Worm (Caenorhabditis elegans): ENCODE measurements around the gene cut-2.
A peak's percentile ranks its signal among the peaks of the same experiment; 100 is the strongest.

cut-2 gene

DNA sequence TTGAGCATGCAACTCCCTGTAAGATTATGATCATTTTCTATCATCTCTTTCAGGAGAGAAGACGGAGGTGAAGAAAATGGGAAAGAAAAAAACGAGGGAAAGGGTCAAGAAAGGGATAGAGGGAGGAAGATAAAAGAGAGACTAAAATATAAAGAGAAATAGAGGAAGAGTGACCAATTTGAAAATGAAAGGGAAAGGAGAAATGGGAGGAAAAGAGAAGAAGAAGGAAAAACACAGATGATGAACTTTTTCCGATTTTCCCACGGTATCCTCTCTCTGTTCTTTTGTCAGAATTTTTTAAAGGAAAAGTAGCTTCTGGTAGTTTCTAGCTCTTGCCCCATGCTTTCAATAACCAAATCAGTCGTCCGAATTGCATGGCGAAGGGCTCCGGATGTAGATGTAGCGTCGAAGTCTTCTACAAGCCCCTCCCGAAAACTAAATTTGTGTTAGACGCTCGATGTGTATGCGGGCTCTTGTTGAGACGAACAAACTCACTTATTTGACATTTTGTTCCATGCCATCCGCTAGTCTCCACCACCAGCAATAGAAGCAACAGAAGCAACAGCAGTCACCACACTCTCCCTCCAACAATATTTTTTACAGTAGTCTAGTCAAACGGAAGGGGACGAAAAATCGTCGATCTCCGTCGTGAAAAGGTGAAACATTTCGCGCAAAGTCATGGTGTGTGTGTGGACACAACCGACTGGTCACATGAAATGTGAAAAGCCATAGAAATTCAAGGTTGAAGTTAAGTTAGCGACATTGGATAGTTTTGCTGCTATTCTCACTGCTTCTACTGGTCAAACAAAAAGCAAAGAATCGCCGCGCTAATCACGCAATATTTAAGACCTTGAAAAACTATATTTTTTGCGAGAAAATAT lies 23.1 kb upstream of the cut-2 start, which contains the start of gene somi-1:
Gene somi-1, minus strand, starts transcription at position 18 of the 881 bp plus-strand sequence.
- peak; percentile 45 for TF ChIP-seq nhr-43 (tag; optimal IDR thresholded peaks at IDR 0.05; ENCODE audit: poor library complexity, severe bottlenecking)
- TF ChIP-seq snpc-4 (tag; optimal IDR thresholded peaks at IDR 0.05), result no peak
- TF ChIP-seq nhr-25 (tag; optimal IDR thresholded peaks at IDR 0.05), result peak; percentile 69
- TF ChIP-seq mml-1 (tag; optimal IDR thresholded peaks at IDR 0.05), result no peak
- peak; percentile 36 for TF ChIP-seq lin-39 (tag; optimal IDR thresholded peaks at IDR 0.05)
- peak; percentile 26 for TF ChIP-seq fkh-10 (GFP tag; optimal IDR thresholded peaks at IDR 0.05)
- TF ChIP-seq ama-1 (optimal IDR thresholded peaks at IDR 0.05), result peak; percentile 54
- TF ChIP-seq jun-1 (tag; optimal IDR thresholded peaks at IDR 0.05), result peak; percentile 1
- TF ChIP-seq nhr-23 (tag; optimal IDR thresholded peaks at IDR 0.05), result peak; percentile 51

DNA sequence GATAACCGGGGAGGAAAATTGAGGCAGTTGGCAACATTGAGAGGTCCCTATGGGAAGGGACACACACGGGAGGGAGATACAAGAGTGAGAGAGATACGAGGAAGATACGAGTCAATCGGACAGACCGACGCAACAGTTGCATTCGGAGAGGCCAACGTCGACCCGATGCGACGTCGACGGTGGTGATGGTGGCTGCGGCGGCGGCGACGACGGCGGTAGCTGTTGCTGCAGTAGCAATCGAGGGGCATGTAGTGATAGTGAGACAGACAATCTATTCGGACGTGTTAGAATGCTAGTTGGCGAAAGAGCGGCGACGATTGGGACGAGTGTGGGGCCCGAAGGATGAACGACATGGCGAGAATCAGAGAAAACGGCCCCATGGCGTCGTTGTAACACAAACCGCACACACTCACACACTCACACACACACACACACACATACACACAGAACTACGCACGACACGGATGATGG lies 21.4 kb upstream of the cut-2 start:
- peak; percentile 17 for TF ChIP-seq lin-39 (tag; optimal IDR thresholded peaks at IDR 0.05)
- TF ChIP-seq nhr-23 (tag; optimal IDR thresholded peaks at IDR 0.05), result peak; percentile 33
- TF ChIP-seq elt-3 (tag; optimal IDR thresholded peaks at IDR 0.05), result no peak
- no peak for TF ChIP-seq lin-15B (tag; optimal IDR thresholded peaks at IDR 0.05)
- TF ChIP-seq ceh-28 (tag; optimal IDR thresholded peaks at IDR 0.05), result peak; percentile 2
- TF ChIP-seq lsy-12 (tag; optimal IDR thresholded peaks at IDR 0.05), result peak; percentile 8
- peak; percentile 45 for TF ChIP-seq nfya-1 (tag; optimal IDR thresholded peaks at IDR 0.05; ENCODE audit: insufficient read depth)

DNA sequence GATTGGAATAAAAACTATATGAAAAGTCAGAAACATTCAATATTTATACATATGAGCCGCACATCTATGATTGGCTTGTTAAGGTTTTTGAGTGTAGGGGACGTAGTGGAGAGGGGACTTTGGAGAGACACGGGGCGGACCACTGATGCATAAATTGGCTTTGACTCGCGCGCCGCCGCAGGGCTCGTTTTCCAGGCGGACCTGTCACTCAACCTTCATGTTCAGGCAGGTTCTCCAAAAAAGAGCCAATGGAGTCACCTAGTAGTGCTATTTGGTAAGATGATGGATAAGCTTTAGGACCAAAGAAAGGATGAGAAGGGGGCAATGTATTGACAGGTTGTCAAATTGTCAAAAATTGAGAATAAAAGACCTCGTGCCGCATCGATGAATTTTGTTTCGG lies 19.8 kb upstream of the cut-2 start:
- TF ChIP-seq lin-39 (tag; optimal IDR thresholded peaks at IDR 0.05), result no peak
- TF ChIP-seq lin-15B (tag; optimal IDR thresholded peaks at IDR 0.05), result no peak
- no peak for TF ChIP-seq snpc-4 (tag; optimal IDR thresholded peaks at IDR 0.05)
- no peak for TF ChIP-seq pha-4 (tag; optimal IDR thresholded peaks at IDR 0.05)
- no peak for TF ChIP-seq ztf-11 (tag; optimal IDR thresholded peaks at IDR 0.05)
- no peak for TF ChIP-seq elt-1 (tag; optimal IDR thresholded peaks at IDR 0.05)
- no peak for TF ChIP-seq ZK546.5 (tag; optimal IDR thresholded peaks at IDR 0.05)
- TF ChIP-seq ceh-28 (tag; optimal IDR thresholded peaks at IDR 0.05), result no peak
- no peak for TF ChIP-seq eor-1 (tag; optimal IDR thresholded peaks at IDR 0.05)
- no peak for TF ChIP-seq ceh-9 (tag; optimal IDR thresholded peaks at IDR 0.05)
- TF ChIP-seq elt-2 (tag; optimal IDR thresholded peaks at IDR 0.05), result no peak
- TF ChIP-seq hmg-11 (tag; optimal IDR thresholded peaks at IDR 0.05), result no peak

DNA sequence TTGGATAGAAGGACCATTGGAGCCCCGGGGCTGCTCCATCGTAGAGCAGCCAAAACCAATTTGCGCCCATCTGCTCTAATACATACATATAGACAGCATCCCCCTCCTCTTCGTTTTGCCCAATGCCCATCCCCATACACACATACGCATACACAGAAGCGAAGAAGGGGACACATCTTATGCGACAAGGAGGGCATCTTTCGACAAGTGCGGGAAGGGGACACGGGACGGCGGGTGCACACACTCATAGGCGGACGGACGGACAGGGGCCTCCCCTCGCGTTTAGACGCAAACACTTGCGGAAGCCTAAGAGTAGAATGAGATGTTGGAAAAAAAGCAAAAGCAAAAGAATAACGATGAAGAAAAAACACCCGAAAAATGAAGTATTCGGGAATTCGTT lies 18.3 kb upstream of the cut-2 start:
- peak; percentile 38 for TF ChIP-seq nfya-1 (tag; optimal IDR thresholded peaks at IDR 0.05; ENCODE audit: insufficient read depth)
- TF ChIP-seq pha-4 (tag; optimal IDR thresholded peaks at IDR 0.05), result no peak
- peak; percentile 21 for TF ChIP-seq lin-39 (tag; optimal IDR thresholded peaks at IDR 0.05)
- TF ChIP-seq hmg-11 (tag; optimal IDR thresholded peaks at IDR 0.05), result peak; percentile 30

DNA sequence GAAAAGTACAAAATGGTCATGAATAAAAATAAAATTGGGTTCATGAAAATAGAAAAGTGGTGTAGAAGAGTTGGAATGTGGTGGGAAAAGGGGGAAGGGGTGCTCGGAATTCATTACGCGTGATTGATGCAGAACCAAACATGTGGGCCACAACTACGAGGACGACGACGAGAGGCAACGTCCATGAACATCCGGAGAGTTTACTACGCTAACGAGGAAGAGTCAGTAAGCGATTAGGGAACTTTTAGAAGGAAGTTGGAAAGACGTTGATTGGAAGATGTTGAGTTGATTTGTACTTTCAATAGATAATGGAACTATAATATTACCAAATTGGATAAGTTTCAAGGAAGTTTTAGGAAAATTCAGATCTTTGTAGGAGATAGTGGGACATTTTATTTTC lies 13.1 kb upstream of the cut-2 start:
- peak; percentile 42 for TF ChIP-seq lin-39 (tag; optimal IDR thresholded peaks at IDR 0.05)
- no peak for TF ChIP-seq nhr-23 (tag; optimal IDR thresholded peaks at IDR 0.05)
- no peak for TF ChIP-seq ztf-4 (tag; optimal IDR thresholded peaks at IDR 0.05)
- no peak for TF ChIP-seq nhr-237 (tag; optimal IDR thresholded peaks at IDR 0.05)
- no peak for TF ChIP-seq pqm-1 (tag; optimal IDR thresholded peaks at IDR 0.05)
- no peak for TF ChIP-seq ZK546.5 (tag; optimal IDR thresholded peaks at IDR 0.05)

DNA sequence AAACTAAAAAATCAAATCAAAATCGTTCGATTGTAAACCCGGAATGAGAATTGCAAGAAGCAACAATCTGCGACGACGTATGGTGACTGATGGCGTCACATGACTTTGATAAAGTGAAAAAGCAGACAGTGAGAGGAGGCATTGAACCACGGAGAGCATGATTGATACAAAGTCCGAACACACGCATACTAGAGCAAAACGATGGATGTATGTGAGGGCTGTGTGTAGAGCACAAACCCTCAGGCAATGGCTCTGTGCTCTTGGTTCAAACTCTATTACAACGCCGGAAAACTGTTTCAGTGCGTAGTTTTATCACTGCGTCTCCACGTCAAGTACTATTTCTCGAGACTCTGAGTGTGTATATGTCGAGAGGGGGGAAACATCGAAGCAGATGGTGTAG lies 12.2 kb upstream of the cut-2 start:
- TF ChIP-seq unc-39 (tag; optimal IDR thresholded peaks at IDR 0.05) (no peak), lin-39 (tag; optimal IDR thresholded peaks at IDR 0.05) (peak; percentile 93), egl-5 (tag; optimal IDR thresholded peaks at IDR 0.05) (peak; percentile 52)

DNA sequence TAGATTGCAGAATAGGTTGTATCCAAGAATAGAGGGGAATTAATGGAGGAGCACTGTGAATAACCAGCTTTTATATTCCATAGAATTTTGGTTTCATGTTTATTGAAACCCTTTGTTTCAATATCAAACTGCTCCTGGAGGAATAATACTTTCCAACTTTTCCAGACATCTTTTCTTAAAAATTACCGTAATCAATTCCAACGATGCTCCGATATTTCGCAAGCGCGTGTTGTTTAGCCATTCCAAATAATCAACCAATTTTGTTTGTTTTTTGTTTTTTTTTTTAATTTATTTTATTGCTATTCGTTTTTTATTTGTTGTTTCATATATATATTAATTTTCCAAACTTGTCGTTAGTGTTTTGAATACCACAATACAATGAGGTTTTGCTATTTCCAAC lies 8.7 kb upstream of the cut-2 start, which contains the start of gene cutl-1:
Gene cutl-1, minus strand, starts transcription at position 83 of the 400 bp plus-strand sequence.
- TF ChIP-seq pha-4 (tag; optimal IDR thresholded peaks at IDR 0.05) (peak; percentile 10), nhr-76 (tag; optimal IDR thresholded peaks at IDR 0.05) (no peak), elt-2 (tag; optimal IDR thresholded peaks at IDR 0.05) (no peak)

Data from whole organism, L3 larva.